Worm (Caenorhabditis elegans) whole organism, dauer: ENCODE results near the gene syx-16.

Source experiments
- unc-62 ChIP-seq: sonication (generic microtip); optimal IDR thresholded peaks from 2 replicates; lab custom pipeline; 2017; ENCODE audit warnings: missing biosample characterization, missing genetic modification reagents, missing genetic modification characterization

Gene syx-16

DNA sequence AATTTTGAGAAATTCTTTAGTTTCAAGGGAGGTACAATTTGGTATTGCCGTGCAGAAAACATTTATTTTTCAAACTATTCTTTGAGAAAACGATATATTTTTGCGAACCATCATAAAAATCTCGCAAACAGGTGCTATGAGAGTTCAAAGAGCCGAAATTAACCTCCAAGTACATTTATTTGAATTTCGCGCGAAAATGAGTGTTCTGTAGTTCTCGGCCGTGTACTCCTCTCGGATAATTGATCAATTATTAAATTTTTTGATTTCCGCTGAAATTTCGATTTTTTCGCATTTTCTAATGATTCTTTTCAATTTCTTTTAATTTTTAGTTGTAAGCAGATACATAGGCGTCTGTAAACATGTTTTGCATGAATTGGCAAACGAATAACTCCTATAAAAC, 18.7 kb downstream of the syx-16 start:
- no peak for TF ChIP-seq unc-62

DNA sequence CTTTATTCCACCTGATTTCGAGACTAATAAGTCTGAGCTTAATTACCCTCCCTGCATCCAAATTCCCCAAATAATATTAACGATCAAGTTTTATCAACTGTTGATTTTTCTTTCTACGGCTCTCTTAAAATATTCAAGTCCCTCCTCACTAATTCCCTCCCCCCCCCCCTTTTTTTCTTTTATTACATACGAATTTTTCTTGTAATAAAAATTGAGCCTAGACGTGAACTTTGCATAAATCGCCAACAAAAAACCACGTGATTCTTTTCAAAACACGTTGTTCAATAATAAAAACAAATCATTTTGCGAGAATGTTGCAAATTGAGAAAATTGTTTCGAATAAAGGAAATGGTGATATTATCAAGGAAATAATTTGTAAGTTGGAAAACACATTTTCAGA, 20.5 kb downstream of the syx-16 start, which contains the start of gene K10D2.8:
Gene K10D2.8, plus strand, starts transcription at position 301 of the 400 bp plus-strand sequence.
- TF ChIP-seq unc-62, result no peak

DNA sequence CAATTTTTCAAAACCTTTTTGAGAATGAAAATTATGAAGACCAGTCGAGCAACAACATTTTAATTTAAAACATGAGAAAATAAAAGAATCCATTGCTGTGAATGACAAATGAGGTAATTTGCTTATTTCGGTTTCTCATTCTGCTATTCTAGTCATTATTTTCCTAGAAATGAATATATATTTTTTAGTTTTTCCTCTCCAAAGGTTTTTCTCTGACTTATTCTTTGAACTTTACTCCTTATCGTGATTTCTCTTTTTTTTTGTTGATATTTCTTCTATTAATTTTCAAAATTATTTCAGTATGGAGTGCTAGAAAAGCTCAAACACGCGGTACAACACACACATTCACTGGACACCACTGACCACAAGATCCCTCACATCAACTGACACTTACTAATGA, 23.3 kb downstream of the syx-16 start, which contains the start of gene pup-2:
Gene pup-2, plus strand, starts transcription at position 301 of the 400 bp plus-strand sequence.
- no peak for TF ChIP-seq unc-62

DNA sequence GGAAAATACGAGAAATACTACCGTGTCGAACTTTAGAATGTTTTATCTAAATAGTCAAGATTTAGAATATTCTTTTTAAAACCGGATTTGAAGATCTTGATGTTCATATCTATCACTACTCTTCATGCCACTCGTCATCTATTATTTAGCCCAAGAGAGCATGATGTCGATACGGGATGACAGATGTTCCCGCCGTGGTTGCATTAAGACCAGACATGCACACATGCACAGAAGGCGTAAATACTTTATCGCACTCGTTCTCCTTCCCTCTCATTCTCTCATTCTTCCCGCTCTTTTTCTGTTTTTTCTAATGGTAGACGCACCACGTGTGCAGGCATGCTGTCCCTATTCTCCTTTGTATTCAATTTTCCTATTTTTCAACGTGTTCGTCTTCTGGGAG, 25.5 kb downstream of the syx-16 start:
- TF ChIP-seq unc-62, result no peak

DNA sequence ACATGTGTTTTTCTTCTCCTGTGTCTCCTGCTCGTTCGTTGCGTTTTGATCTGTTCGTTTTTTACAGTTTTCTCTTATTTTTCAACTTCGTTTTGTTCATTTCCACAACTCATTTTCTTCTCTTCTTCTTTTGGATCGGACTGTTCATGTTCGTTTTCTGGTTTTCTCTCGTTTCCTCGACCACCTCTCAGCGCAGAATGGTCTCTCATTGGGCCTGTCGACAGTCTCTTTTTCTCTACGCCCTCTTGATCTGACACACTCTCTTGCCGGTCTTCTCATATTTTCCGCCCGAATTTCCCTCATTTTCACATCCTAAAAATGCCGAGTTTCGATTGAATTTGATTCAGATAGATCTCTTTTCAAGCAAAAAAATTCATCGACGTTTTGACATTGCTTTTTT, 27.3 kb downstream of the syx-16 start:
- no peak for TF ChIP-seq unc-62

DNA sequence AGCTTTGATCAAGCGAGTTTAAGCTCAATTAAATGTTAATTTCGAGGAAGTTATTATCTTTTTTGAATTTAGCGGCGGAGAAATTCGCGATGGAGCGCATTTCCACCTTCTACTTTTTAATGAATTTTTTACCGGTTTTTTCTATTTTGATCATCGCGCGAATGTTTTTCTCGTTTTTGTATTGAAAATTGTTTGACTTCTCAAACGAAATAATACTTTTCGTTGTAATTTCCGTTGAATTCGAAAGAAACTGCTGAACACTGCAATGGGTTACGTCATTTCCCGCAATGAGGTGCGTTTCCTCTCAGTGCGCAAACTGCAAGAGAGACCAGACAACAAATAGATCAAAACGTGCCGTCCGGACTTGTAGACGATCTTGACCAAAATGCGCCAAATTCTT, 27.7 kb downstream of the syx-16 start:
- no peak for TF ChIP-seq unc-62

DNA sequence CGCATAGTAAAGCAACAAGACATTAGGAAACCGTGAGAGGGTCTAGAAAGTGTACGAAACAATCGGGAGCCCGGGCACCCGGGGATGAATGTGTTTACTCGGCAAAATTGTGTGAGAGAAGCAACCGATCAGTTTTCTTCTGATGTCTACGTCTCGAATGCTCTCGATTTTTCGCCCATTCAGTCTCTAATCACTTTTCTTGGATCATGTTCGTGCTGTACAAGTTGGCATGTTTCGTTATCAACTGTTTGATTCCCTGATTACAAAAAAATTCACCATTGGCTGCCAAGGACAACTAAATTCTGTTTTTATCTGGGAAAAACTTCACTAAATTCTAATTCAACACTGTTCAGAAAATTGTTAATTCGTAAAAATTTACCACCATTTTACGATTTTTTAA, 28.3 kb downstream of the syx-16 start:
- no peak for TF ChIP-seq unc-62

DNA sequence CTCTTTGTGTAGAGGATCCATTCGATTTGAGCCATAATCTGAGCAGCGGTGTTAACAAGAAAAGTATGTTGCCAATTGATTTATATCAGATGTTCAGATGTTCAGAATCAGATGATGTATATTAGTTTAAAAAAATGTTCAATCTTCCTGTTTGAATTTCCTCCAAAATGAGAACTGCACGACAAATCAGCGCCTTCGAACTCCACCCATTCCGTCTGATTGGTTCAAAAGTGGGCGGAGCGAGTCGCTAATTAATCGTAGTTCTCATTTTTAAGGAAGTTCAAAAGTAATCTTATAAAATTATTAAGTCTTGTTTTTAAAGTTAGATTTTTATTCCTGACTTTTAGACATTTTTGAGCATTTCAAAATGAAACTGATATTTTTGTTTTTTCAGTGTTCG, 29.7 kb downstream of the syx-16 start:
- TF ChIP-seq unc-62, result no peak

DNA sequence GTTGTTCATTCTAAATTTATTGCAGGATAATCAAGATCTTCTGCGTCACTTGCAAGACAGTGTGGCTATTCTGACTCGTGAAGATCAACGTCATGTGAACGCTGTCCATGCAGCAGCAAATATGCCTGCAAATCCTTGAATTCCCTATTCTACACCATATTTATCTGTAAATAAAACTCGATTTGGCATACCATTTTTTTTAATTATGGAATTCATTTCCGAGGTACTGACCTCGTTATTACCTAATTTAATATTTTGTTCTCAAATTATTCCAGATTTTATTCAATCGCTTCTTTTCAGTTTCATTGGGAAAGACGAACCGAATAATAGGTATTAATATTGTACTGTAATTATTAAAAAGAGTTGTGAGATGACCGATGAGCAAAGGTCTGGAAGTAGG, 35.3 kb downstream of the syx-16 start, which contains the start of gene cid-1:
Gene cid-1, plus strand, starts transcription at position 301 of the 400 bp plus-strand sequence.
- no peak for TF ChIP-seq unc-62

DNA sequence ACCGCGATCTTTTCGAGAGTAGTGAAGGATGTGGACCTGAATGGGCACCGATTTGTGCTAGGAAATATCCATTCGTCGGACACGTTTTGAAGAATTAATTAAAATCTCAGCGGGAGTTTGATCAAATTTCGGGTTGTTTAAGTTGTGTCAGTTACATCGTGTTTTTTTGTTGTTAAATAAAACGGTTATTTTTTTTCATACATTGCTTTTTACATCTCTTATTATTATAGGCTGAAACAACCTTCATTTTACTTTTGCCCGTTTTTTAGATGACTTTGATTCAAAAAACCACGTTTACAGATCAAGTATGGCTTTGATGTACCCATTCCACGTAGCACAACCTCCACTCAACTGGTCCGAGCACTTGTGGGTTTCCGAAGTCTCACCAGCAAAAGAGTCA, 35.8 kb downstream of the syx-16 start, which contains the start of gene emb-1:
Gene emb-1, plus strand, starts transcription at position 301 of the 400 bp plus-strand sequence.
- TF ChIP-seq unc-62, result no peak

DNA sequence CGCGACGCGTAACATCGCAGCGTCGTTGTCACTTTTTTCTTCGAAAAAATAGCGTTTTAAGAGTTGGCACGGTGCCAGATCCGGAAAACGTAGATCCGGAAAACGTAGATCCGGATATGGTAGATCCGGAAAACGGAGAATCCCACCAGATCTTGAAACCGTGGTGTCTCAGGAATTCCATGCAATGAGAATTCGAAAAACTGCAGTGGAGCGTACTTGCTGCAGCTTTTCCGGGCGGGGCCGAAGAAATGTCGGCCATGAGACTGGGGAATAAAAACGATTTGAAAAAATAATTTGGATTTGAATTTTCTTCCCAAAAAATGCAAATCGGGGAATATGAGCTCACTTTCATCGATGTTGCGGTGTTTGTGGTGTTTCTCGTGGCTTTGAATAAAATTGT, 36.4 kb downstream of the syx-16 start, which contains the start of gene K10D2.5:
Gene K10D2.5, plus strand, starts transcription at position 251 of the 400 bp plus-strand sequence.
- TF ChIP-seq unc-62, result no peak

DNA sequence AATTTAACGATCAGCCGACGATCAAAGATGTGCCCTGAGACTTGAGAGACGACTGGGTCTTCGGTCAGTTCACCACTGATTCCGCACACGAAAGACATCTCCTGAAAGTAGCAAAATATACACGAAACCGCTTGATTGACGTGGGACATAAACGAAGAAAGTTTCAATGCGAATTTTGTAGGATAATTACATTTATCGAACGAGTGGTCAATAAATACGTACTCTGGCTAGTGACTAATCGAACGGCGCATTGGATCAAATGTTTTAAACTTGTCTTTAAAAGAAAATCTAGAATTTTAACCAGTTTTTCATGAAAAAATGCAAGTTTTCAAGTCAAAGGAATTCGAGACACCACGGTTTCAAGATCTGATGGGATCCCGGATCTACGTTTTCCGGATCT, 37.0 kb downstream of the syx-16 start, which contains the start of gene prp-19:
Gene prp-19, minus strand, starts transcription at position 101 of the 400 bp plus-strand sequence.
- TF ChIP-seq unc-62, result no peak

DNA sequence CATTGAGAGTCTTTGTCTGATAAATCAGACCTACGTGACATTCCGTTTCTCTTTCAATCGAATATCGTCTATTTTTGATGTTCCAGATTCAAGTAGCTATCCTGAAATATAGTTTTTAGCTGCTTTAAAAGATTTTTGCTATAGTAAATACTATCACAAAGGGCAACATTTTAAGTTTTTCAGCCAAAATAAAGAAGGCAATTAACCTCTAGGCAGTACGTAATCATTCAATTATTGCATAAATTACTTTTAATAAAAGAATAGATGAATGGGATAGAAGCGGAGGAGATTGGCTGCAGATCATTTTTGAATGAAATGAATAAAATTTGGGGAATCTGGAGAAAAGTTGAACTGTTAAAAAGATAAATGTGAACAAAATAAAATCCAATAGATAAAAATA, 39.2 kb downstream of the syx-16 start, which contains the start of gene ulp-1:
Gene ulp-1, minus strand, starts transcription at position 101 of the 400 bp plus-strand sequence.
- no peak for TF ChIP-seq unc-62

DNA sequence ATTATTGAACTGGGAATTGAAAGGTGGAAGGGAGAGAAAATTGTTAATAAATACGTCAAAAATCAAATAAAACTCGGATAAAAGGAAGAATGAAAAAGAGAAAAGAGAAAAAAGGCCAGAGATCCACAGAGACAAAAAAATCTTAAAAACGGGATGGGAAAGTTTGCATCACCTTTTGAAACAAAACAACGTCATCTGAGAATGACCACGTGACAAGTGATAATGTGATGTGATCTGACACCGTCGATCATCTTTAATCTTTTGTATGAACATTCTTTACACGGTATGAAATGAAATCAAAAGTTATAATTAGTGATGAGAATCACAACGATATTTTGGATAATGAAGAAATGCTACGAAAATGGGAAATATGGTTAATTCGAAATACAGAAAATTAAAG, 43.2 kb downstream of the syx-16 start:
- TF ChIP-seq unc-62, result no peak

DNA sequence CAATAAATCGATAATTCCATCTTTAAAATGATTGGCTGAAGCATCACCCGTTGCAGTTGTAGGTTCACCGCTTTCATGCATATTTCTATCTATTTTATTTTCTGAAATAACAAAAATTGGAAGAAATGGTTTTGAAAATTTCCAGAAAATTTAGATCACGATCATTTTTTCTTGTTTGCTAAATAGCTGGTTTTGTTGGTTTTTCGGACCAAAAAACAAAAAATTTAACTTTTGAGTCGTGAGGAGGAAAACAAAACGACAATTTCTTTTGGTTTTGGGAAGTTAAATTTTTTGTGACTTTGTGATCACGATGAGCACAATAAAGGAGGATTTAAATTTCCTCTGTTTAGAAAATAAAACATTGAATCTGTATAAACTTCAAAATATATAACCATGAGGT, 43.7 kb downstream of the syx-16 start, which contains the start of gene T10F2.2:
Gene T10F2.2, minus strand, starts transcription at position 101 of the 400 bp plus-strand sequence.
- no peak for TF ChIP-seq unc-62

DNA sequence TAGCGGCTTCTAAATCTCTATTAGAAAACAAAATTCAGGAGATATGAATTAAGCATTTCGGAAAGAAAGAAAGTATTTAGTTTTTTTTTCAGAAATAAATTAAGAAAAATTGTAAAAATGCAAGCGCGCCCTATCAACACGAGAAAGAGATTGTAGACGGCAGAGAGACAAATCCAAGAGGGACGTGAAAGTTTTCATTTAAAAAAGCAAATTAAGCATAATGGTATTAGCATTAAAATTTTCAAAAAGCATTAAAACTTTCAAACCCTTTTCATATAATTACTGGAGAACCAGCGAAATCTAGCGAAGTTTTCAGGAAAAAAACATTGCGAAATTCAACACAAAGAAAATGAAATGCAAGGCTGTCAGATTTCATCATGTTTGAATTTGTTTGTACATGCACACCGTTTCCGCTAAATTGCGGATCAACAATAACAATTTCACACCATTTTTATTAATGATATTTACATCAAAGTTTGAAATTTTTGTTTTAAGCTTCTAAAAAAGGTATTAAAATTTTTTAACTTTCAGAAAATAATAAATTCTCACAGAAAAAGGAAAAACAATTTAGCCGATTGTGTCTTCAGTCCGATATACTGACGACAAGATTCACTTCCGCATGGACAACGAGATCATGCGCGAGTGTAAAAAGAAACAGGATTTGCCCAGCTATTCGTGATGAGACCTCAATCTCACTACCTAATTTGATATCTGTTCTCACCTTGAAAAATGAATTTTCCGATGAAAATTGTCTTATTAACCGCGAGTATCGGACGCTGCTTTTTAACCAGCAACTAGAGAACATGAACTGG, 45.9 kb downstream of the syx-16 start, which contains the start of gene gars-1:
Gene gars-1, minus strand, starts transcription at position 808 of the 812 bp plus-strand sequence.
- TF ChIP-seq unc-62, result no peak

DNA sequence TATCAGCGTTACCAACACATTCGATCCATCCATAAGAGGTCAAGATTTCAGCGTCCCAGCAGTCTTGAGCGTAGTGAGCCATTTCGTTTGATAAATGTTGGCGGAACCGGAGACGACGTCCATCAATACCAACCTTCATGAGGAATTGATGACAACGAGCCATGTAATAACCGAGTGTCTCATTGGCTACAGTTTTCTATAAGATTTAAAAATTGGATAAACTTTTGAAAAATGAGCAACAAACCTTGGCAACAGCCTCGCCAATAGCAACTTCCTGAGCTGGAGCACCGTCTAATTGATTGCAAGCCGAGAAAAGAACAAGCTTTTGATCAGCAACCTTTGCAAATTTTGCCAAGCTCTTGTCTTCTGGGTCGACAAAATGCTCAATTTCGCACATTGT, 48.1 kb downstream of the syx-16 start:
- TF ChIP-seq unc-62, result no peak

DNA sequence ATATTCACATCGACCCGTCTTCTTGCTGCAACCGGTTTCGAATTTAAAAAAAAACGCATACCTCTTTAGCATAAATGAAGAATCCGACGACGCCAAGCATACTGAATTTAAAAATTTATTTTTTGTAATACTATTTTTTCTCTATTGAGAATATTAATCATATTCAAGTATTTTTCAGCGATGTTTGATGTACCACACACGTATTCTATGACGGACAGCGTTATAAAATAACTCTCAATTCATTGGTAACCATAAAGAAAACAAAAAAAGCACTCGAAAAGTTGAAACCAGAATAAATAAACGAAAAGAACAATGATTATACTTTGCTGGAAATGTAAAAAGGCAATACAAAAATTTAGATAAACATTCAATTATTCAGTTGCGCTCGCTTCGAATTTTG, 49.4 kb downstream of the syx-16 start, which contains the start of gene T10F2.5:
Gene T10F2.5, minus strand, starts transcription at position 101 of the 400 bp plus-strand sequence.
- TF ChIP-seq unc-62, result no peak
